Fruit fly (Drosophila melanogaster) whole organism, wandering third instar larva: Measurements from ENCODE around the gene Cpr76Ba.

Experiments
- CG9705 ChIP-seq: fragments of 200-800 bp; sonication (Bioruptor generic); optimal IDR thresholded peaks from 2 replicates; lab custom pipeline; 2018; ENCODE audit warnings: missing biosample characterization, mild to moderate bottlenecking, missing genetic modification characterization
- CrebA ChIP-seq: fragments of 200-800 bp; sonication (Bioruptor generic); optimal IDR thresholded peaks from 2 replicates; lab custom pipeline; 2016; ENCODE audit warnings: missing biosample characterization, mild to moderate bottlenecking, missing genetic modification characterization, borderline replicate concordance
- Vsx2 ChIP-seq: fragments of 200-300, 225-300 bp; sonication (Bioruptor generic); optimal IDR thresholded peaks from 2 replicates; lab custom pipeline; 2018; ENCODE audit warnings: missing biosample characterization, missing genetic modification characterization; ENCODE audit not compliant: partially characterized antibody
- psq ChIP-seq: fragments of 200-800 bp; sonication (Bioruptor generic); optimal IDR thresholded peaks from 3 replicates; lab custom pipeline; 2017; ENCODE audit warnings: missing biosample characterization, mild to moderate bottlenecking, missing genetic modification characterization, moderate library complexity

DNA sequence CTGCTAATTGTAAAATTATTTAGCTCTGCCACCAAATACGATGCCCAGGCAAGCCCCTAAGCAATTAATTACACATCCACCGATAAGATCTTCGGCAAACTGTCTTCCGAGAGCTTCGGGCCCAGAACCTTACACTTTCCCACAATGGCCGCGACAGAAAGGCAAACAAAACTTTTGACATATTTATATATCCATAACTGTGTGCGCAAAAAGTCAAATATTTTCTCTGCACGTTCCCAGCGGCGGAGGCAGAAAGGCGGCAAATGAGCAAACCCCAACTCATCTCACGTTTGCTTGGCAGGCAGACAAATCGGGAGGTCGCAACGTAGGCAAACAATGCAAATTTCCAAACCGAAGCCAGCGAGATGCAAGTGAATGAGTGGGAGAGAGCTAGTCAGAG, 41.0 kb upstream of the Cpr76Ba start:
- TF ChIP-seq psq (GFP tag; lab: Kevin White, UChicago) (no peak), CrebA (no peak), CG9705 (no peak), Vsx2 (GFP tag; lab: Kevin White, UChicago) (no peak)
